Fruit fly (Drosophila melanogaster): Measurements from ENCODE around the gene crm.

- no peak for TF ChIP-seq psq (optimal IDR thresholded peaks at IDR 0.05)
- TF ChIP-seq Sin3A (optimal IDR thresholded peaks at IDR 0.05), result no peak
- no peak for TF ChIP-seq insv (optimal IDR thresholded peaks at IDR 0.05)
- no peak for TF ChIP-seq h (optimal IDR thresholded peaks at IDR 0.05)
- TF ChIP-seq ttk (optimal IDR thresholded peaks at IDR 0.05), result no peak
- TF ChIP-seq Myc (optimal IDR thresholded peaks at IDR 0.05), result no peak
These were observed 30.3 kb downstream of the crm start, which contains the start of gene CG2681 for dm6 chrX:2708156-2708734.

All from Kc167 (cell line).